Worm (Caenorhabditis elegans): ENCODE data around the gene ZK822.1.

ce11 chrIV:11937087-11937486 lies 15.2 kb upstream of the ZK822.1 start, which contains the start of gene slc-5A12:
- TF ChIP-seq tab-1 (GFP tag; IDR thresholded peaks at IDR 0.05) (no peak), ztf-29 (GFP tag; IDR thresholded peaks at IDR 0.05) (no peak), ref-1 (GFP tag; conservative IDR thresholded peaks at IDR 0.05) (no peak), cog-1 (tag; optimal IDR thresholded peaks at IDR 0.05) (no peak), klf-2 (GFP tag; conservative IDR thresholded peaks at IDR 0.05) (no peak)

Data from whole organism, midembryonic.